Fruit fly (Drosophila melanogaster): Measurements from ENCODE around the gene CG7126.

Gene CG7126

dm6 chr3R:18302749-18303148 lies at the start of gene CG7126:
CG7126 (minus strand) TSS chr3R:18302849.
- TF ChIP-seq Mrtf (GFP tag; IDR thresholded peaks at IDR 0.05) (no peak), al (GFP tag; IDR thresholded peaks at IDR 0.05) (no peak), abd-A (tag; optimal IDR thresholded peaks at IDR 0.05) (no peak), MBD-R2 (GFP tag; IDR thresholded peaks at IDR 0.05) (no peak), CG5953 (GFP tag; IDR thresholded peaks at IDR 0.05) (0 out of 2 replicates have a peak, but pooled peaks have one; percentile 20), CG6765 (GFP tag; optimal IDR thresholded peaks at IDR 0.05) (no peak), Spps (tag; optimal IDR thresholded peaks at IDR 0.05) (no peak), nerfin-2 (GFP tag; IDR thresholded peaks at IDR 0.05; ENCODE audit: partially characterized antibody) (no peak), CG10979 (tag; optimal IDR thresholded peaks at IDR 0.05) (peak; percentile 6), CG8924 (tag; optimal IDR thresholded peaks at IDR 0.05) (no peak), Bteb2 (GFP tag; optimal IDR thresholded peaks at IDR 0.05) (no peak), psq (GFP tag; optimal IDR thresholded peaks at IDR 0.05) (no peak), CG11504 (tag; optimal IDR thresholded peaks at IDR 0.05) (peak; percentile 13)

dm6 chr3R:18338493-18338892 lies 35.8 kb upstream of the CG7126 start:
- TF ChIP-seq abd-A (tag; optimal IDR thresholded peaks at IDR 0.05) (peak; percentile 54), Ets97D (GFP tag; optimal IDR thresholded peaks at IDR 0.05) (peak; percentile 6), gce (GFP tag; IDR thresholded peaks at IDR 0.05) (no peak), tll (GFP tag; optimal IDR thresholded peaks at IDR 0.05) (no peak), Ets65A (GFP tag) (peak; percentile 86), scrt (GFP tag; optimal IDR thresholded peaks at IDR 0.05) (peak; percentile 10)

dm6 chr3R:18328842-18329241 lies 26.2 kb upstream of the CG7126 start, which contains the start of gene naz:
naz (minus strand) TSS chr3R:18328942.
- no peak for TF ChIP-seq CG7987 (GFP tag; optimal IDR thresholded peaks at IDR 0.05)
- TF ChIP-seq CG10565 (GFP tag; optimal IDR thresholded peaks at IDR 0.05) = no peak
- TF ChIP-seq grau (tag; optimal IDR thresholded peaks at IDR 0.05) = peak; percentile 60
- TF ChIP-seq CG4404 (GFP tag; IDR thresholded peaks at IDR 0.05) = no peak
- no peak for TF ChIP-seq tap (tag; optimal IDR thresholded peaks at IDR 0.05)
- TF ChIP-seq gem (tag; optimal IDR thresholded peaks at IDR 0.05) = peak; percentile 7
- TF ChIP-seq Dad (GFP tag; optimal IDR thresholded peaks at IDR 0.05) = no peak
- TF ChIP-seq pan (optimal IDR thresholded peaks at IDR 0.05) = no peak
- TF ChIP-seq pan (GFP tag; optimal IDR thresholded peaks at IDR 0.05 in 1 of 2, IDR thresholded peaks at IDR 0.05 in 1 of 2) = peak in 1 of 2 experiments; percentile 16
- no peak for TF ChIP-seq CG31365 (tag; optimal IDR thresholded peaks at IDR 0.05)
- no peak for TF ChIP-seq fd96Cb (tag; optimal IDR thresholded peaks at IDR 0.05)
- TF ChIP-seq Neu2 (GFP tag; optimal IDR thresholded peaks at IDR 0.05; ENCODE audit: borderline replicate concordance) = no peak
- TF ChIP-seq CG7963 (GFP tag; IDR thresholded peaks at IDR 0.05; ENCODE audit: partially characterized antibody) = no peak
- no peak for TF ChIP-seq so (GFP tag; IDR thresholded peaks at IDR 0.05)
- TF ChIP-seq fd3F (GFP tag; optimal IDR thresholded peaks at IDR 0.05) = no peak
- no peak for TF ChIP-seq sqz (GFP tag; optimal IDR thresholded peaks at IDR 0.05)
- 0 out of 2 replicates have a peak, but pooled peaks have one; percentile 5 for TF ChIP-seq CG14441 (GFP tag; IDR thresholded peaks at IDR 0.05)
- TF ChIP-seq chm (GFP tag; IDR thresholded peaks at IDR 0.05) = no peak
- TF ChIP-seq CG31441 (GFP tag; IDR thresholded peaks at IDR 0.05) = no peak
- 0 out of 3 replicates have a peak, but pooled peaks have one; percentile 19 for TF ChIP-seq row (GFP tag; IDR thresholded peaks at IDR 0.05)
- TF ChIP-seq CG12744 (GFP tag; optimal IDR thresholded peaks at IDR 0.05) = no peak
- TF ChIP-seq tio (GFP tag; optimal IDR thresholded peaks at IDR 0.05) = peak; percentile 8
- TF ChIP-seq CG2129 (GFP tag; IDR thresholded peaks at IDR 0.05; ENCODE audit: partially characterized antibody) = no peak
